Worm (Caenorhabditis elegans) whole organism, L4 larva: Measurements from ENCODE around the gene lgc-33.

Source experiments
- ceh-20 ChIP-seq: fragments of 200-800 bp; sonication (Bioruptor generic); IDR thresholded peaks from 2 replicates; pipeline ENCODE4 v1.3.6; 2022; ENCODE audit warnings: missing genetic modification reagents, missing genetic modification characterization, missing compliant biosample characterization
- mep-1 ChIP-seq: fragments of 150-350 bp; sonication (generic microtip); optimal IDR thresholded peaks from 3 replicates; lab custom pipeline; 2014; ENCODE audit warnings: missing biosample characterization, missing genetic modification characterization
- nhr-111 ChIP-seq: fragments of 200-800 bp; sonication (Bioruptor generic); optimal IDR thresholded peaks from 2 replicates; lab custom pipeline; 2018; ENCODE audit warnings: mild to moderate bottlenecking, missing genetic modification characterization, missing compliant biosample characterization
- nhr-237 ChIP-seq: sonication (generic microtip); optimal IDR thresholded peaks from 2 replicates; lab custom pipeline; 2017; ENCODE audit warnings: missing biosample characterization, missing genetic modification characterization
- nhr-28 ChIP-seq: fragments of 150-350 bp; optimal IDR thresholded peaks from 2 replicates; lab custom pipeline; 2014; ENCODE audit warnings: missing biosample characterization, missing genetic modification characterization
- pqm-1 ChIP-seq: sonication (generic microtip); optimal IDR thresholded peaks from 2 replicates; lab custom pipeline; 2017; ENCODE audit warnings: missing biosample characterization, missing genetic modification characterization
- unc-62 ChIP-seq, 3 experiments: fragments of 150-350 bp in 1 of 3; sonication (generic microtip); optimal IDR thresholded peaks in 2 of 3; peaks in 1 of 3; 1 replicate in 1 of 3; 2 replicates in 2 of 3; lab custom pipeline; 2014 to 2017; ENCODE audit warnings: missing biosample characterization in 3 of 3, missing genetic modification characterization in 3 of 3, missing genetic modification reagents in 3 of 3, missing genotype in 1 of 3
- zfp-2 ChIP-seq: sonication (generic microtip); optimal IDR thresholded peaks from 2 replicates; lab custom pipeline; 2016; ENCODE audit warnings: mild to moderate bottlenecking, missing genetic modification characterization, missing compliant biosample characterization
- ztf-11 ChIP-seq: fragments of 150-350 bp; optimal IDR thresholded peaks from 2 replicates; lab custom pipeline; 2014; ENCODE audit warnings: missing biosample characterization, missing genetic modification characterization

- no peak for TF ChIP-seq nhr-237 (tag; lab: Kevin White, UChicago)
- no peak for TF ChIP-seq unc-62 (GFP tag; optimal IDR thresholded peaks at IDR 0.05 in 1 of 2; lab: Kevin White, UChicago)
- TF ChIP-seq unc-62 (tag; optimal IDR thresholded peaks at IDR 0.05; lab: Kevin White, UChicago) = no peak
- no peak for TF ChIP-seq zfp-2 (tag; lab: Kevin White, UChicago)
- no peak for TF ChIP-seq ceh-20 (GFP tag; lab: Robert Waterston, UW)
- peak; percentile 35 for TF ChIP-seq mep-1 (tag; lab: Kevin White, UChicago)
- no peak for TF ChIP-seq nhr-111
- TF ChIP-seq pqm-1 (tag; lab: Kevin White, UChicago) = peak; percentile 30
- no peak for TF ChIP-seq ztf-11
- no peak for TF ChIP-seq nhr-28 (tag; lab: Kevin White, UChicago)
These were observed 9.3 kb downstream of the lgc-33 start, which contains the start of the genes lem-4 and Y55F3BR.11 for ce11 chrIV:854357-855269.
